Fruit fly (Drosophila melanogaster): Measurements from ENCODE around the gene AkhR.

DNA sequence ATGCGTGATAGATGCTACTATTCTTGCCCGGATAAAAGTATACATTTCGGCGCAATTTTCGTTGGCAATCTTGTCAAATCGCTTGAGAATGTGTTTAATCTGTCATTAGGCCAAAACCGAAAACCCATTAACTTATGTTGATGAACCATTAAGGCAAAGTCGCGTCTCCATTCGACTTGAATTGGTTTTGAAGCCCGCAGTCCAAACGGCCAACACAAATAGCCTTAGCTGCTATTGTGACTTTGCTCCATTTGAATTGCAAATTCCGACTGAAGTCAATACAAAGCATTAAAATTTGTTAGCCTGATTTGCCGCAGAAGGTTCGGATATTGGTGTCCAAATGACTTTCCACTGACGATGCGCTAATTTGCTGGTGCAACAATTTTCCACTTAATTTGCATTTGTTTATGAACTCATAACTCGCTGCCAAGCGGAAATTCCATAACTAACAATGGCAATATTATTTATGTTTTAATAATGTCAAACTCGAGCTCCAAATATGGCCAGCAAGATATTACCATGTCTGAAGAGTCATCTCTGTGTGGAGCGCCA, 9.5 kb downstream of the AkhR start:
- TF ChIP-seq psq (optimal IDR thresholded peaks at IDR 0.05): no peak
- TF ChIP-seq h (optimal IDR thresholded peaks at IDR 0.05): no peak
- no peak for TF ChIP-seq insv (optimal IDR thresholded peaks at IDR 0.05)
- no peak for TF ChIP-seq Myc (optimal IDR thresholded peaks at IDR 0.05)
- TF ChIP-seq ttk (optimal IDR thresholded peaks at IDR 0.05): no peak
- no peak for TF ChIP-seq Sin3A (optimal IDR thresholded peaks at IDR 0.05)
